Worm (Caenorhabditis elegans): Measurements from ENCODE around the gene C45B11.8.

The C45B11.8 gene

DNA sequence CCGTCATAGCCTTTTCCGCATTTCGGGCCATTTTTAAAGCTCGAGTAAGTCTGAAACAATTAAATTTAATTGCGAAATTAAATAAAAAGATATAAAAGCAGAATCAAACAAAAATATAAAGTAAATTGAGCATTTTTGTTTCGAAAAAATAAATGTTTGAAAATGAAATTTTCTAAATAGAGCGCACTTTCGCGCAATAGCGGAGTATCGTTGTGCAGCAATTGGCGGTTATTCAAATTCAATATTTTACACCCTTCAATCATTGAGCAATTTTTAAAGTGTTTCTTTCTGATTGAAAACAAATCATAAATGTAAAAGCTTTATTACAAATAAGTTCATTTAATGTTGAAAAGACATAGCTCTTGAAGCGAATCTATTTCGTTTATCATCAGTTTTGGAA is 39.9 kb upstream of the C45B11.8 start, which contains the start of gene isy-1 (continued):
- no peak for TF ChIP-seq egl-27 (tag; optimal IDR thresholded peaks at IDR 0.05)
- peak; percentile 73 for TF ChIP-seq nhr-19 (GFP tag; conservative IDR thresholded peaks at IDR 0.05)
- no peak for TF ChIP-seq ets-5 (GFP tag; IDR thresholded peaks at IDR 0.05)
- peak; percentile 90 to 96 for TF ChIP-seq efl-1 (optimal IDR thresholded peaks at IDR 0.05)
- peak; percentile 95 to 99 for TF ChIP-seq efl-1 (GFP tag; optimal IDR thresholded peaks at IDR 0.05 in 1 of 2)
- TF ChIP-seq unc-98 (GFP tag; IDR thresholded peaks at IDR 0.05) = no peak
- TF ChIP-seq pqm-1 (tag; optimal IDR thresholded peaks at IDR 0.05) = no peak
- TF ChIP-seq nhr-237 (tag; optimal IDR thresholded peaks at IDR 0.05) = no peak
- no peak for TF ChIP-seq ces-1 (GFP tag; optimal IDR thresholded peaks at IDR 0.05)
- TF ChIP-seq snu-23 (GFP tag; optimal IDR thresholded peaks at IDR 0.05) = peak; percentile 80
- peak; percentile 91 for TF ChIP-seq lin-15B (tag; optimal IDR thresholded peaks at IDR 0.05)
- peak; percentile 48 for TF ChIP-seq lin-13 (GFP tag; optimal IDR thresholded peaks at IDR 0.05)
- TF ChIP-seq ceh-90 (tag; optimal IDR thresholded peaks at IDR 0.05) = no peak
- peak; percentile 53 for TF ChIP-seq nhr-90 (tag; optimal IDR thresholded peaks at IDR 0.05; ENCODE audit: poor library complexity)
- peak; percentile 97 to 98 for TF ChIP-seq lin-35 (GFP tag; optimal IDR thresholded peaks at IDR 0.05)
- no peak for TF ChIP-seq Y116A8C.19 (tag; optimal IDR thresholded peaks at IDR 0.05; ENCODE audit: borderline replicate concordance)
- TF ChIP-seq egl-13 (tag; optimal IDR thresholded peaks at IDR 0.05) = peak; percentile 25
- peak; percentile 76 for TF ChIP-seq lin-14 (GFP tag; optimal IDR thresholded peaks at IDR 0.05)
- TF ChIP-seq mab-9 (GFP tag; IDR thresholded peaks at IDR 0.05) = no peak
- TF ChIP-seq hlh-17 (GFP tag; optimal IDR thresholded peaks at IDR 0.05; ENCODE audit: borderline replicate concordance) = no peak
- TF ChIP-seq alr-1 (tag; optimal IDR thresholded peaks at IDR 0.05; ENCODE audit: borderline replicate concordance) = no peak
- peak; percentile 87 for TF ChIP-seq C16A3.4 (tag; optimal IDR thresholded peaks at IDR 0.05)
- TF ChIP-seq nhr-47 (tag; optimal IDR thresholded peaks at IDR 0.05) = peak; percentile 75
- TF ChIP-seq lin-39 (tag; optimal IDR thresholded peaks at IDR 0.05) = no peak
- peak; percentile 45 for TF ChIP-seq unc-86 (tag; optimal IDR thresholded peaks at IDR 0.05)
- peak in 1 of 2 experiments; percentile 53 for TF ChIP-seq mdl-1 (tag; optimal IDR thresholded peaks at IDR 0.05)
- peak; percentile 90 for TF ChIP-seq mep-1 (tag; optimal IDR thresholded peaks at IDR 0.05)
- TF ChIP-seq unc-30 (tag; optimal IDR thresholded peaks at IDR 0.05) = no peak
- peak; percentile 81 for TF ChIP-seq nhr-71 (tag; optimal IDR thresholded peaks at IDR 0.05)
- TF ChIP-seq C04F5.9 (tag; optimal IDR thresholded peaks at IDR 0.05) = no peak
- peak; percentile 23 for TF ChIP-seq jun-1 (tag; optimal IDR thresholded peaks at IDR 0.05)
- TF ChIP-seq grh-1 (GFP tag; IDR thresholded peaks at IDR 0.05) = no peak; the same call in 1 of the 2 replicates
- TF ChIP-seq sup-37 (GFP tag; optimal IDR thresholded peaks at IDR 0.05) = no peak
- TF ChIP-seq nhr-76 (tag; optimal IDR thresholded peaks at IDR 0.05) = no peak
- no peak for TF ChIP-seq nhr-84 (tag; optimal IDR thresholded peaks at IDR 0.05)
- peak; percentile 61 for TF ChIP-seq fkh-8 (tag; optimal IDR thresholded peaks at IDR 0.05)
- TF ChIP-seq lsy-2 (tag; optimal IDR thresholded peaks at IDR 0.05) = peak; percentile 81 to 90
- no peak for TF ChIP-seq aha-1 (tag; optimal IDR thresholded peaks at IDR 0.05)
- TF ChIP-seq elt-2 (tag; optimal IDR thresholded peaks at IDR 0.05) = no peak
- TF ChIP-seq nhr-77 (tag; optimal IDR thresholded peaks at IDR 0.05) = peak; percentile 33
- TF ChIP-seq sox-4 (tag; optimal IDR thresholded peaks at IDR 0.05) = peak; percentile 42
- no peak for TF ChIP-seq nhr-12 (tag; optimal IDR thresholded peaks at IDR 0.05)
- TF ChIP-seq pax-3 (tag; optimal IDR thresholded peaks at IDR 0.05) = peak; percentile 24
- TF ChIP-seq ceh-8 (GFP tag; optimal IDR thresholded peaks at IDR 0.05) = peak; percentile 17
- TF ChIP-seq fkh-4 (tag; optimal IDR thresholded peaks at IDR 0.05; ENCODE audit: borderline replicate concordance) = no peak
- TF ChIP-seq lir-3 (tag; optimal IDR thresholded peaks at IDR 0.05; ENCODE audit: poor library complexity) = peak; percentile 29
- peak; percentile 70 for TF ChIP-seq xbp-1 (tag; optimal IDR thresholded peaks at IDR 0.05)
- TF ChIP-seq efl-3 (GFP tag; optimal IDR thresholded peaks at IDR 0.05) = no peak
- TF ChIP-seq unc-130 (tag; optimal IDR thresholded peaks at IDR 0.05) = peak; percentile 43
- TF ChIP-seq vab-15 (tag; optimal IDR thresholded peaks at IDR 0.05) = no peak
- TF ChIP-seq ceh-82 (tag; optimal IDR thresholded peaks at IDR 0.05) = peak; percentile 37 to 75 (median 71)
- no peak for TF ChIP-seq tlp-1 (tag; optimal IDR thresholded peaks at IDR 0.05)
- no peak for TF ChIP-seq C34B4.2 (tag; optimal IDR thresholded peaks at IDR 0.05)

Data from whole organism, L1 larva.